Fruit fly (Drosophila melanogaster) whole organism, embryonic: ENCODE results near the gene Pvf1.

Experiments
- B-H2 ChIP-seq: fragments of 200-800 bp; sonication (Bioruptor generic); optimal IDR thresholded peaks from 2 replicates; lab custom pipeline; 2018; ENCODE audit warnings: missing biosample characterization, mild to moderate bottlenecking, missing genetic modification characterization
- Bteb2 ChIP-seq: fragments of 200-800 bp; sonication (Bioruptor generic); optimal IDR thresholded peaks from 2 replicates; lab custom pipeline; 2016; ENCODE audit warnings: missing biosample characterization, missing genetic modification characterization
- CG10462 ChIP-seq: fragments of 200-800 bp; sonication (Bioruptor generic); optimal IDR thresholded peaks from 2 replicates; lab custom pipeline; 2016; ENCODE audit warnings: missing biosample characterization, missing genetic modification characterization
- CG15073 ChIP-seq: fragments of 200-800 bp; sonication (Bioruptor generic); optimal IDR thresholded peaks from 2 replicates; lab custom pipeline; 2016; ENCODE audit warnings: missing biosample characterization, missing genetic modification characterization
- CG1603 ChIP-seq: fragments of 200-800 bp; sonication (Bioruptor generic); optimal IDR thresholded peaks from 2 replicates; lab custom pipeline; 2019; ENCODE audit warnings: missing biosample characterization, mild to moderate bottlenecking, missing genetic modification characterization, moderate library complexity
- CG16813 ChIP-seq: fragments of 200-800 bp; sonication (Bioruptor generic); IDR thresholded peaks from 3 replicates; pipeline ENCODE4 v1.3.6; 2022; ENCODE audit warnings: missing biosample characterization, missing genetic modification characterization; ENCODE audit not compliant: partially characterized antibody
- CG17568 ChIP-seq: fragments of 200-800 bp; sonication (Bioruptor generic); optimal IDR thresholded peaks from 2 replicates; lab custom pipeline; 2018; ENCODE audit warnings: missing biosample characterization, mild to moderate bottlenecking, missing genetic modification characterization, moderate library complexity
- CG2712 ChIP-seq: fragments of 200-800 bp; optimal IDR thresholded peaks from 3 replicates; lab custom pipeline; 2019; ENCODE audit warnings: missing biosample characterization, mild to moderate bottlenecking, missing genetic modification characterization, moderate library complexity
- CG3065 ChIP-seq: fragments of 200-800 bp; sonication (Bioruptor generic); optimal IDR thresholded peaks from 2 replicates; lab custom pipeline; 2016; ENCODE audit warnings: missing biosample characterization, missing genetic modification characterization
- CG32772 ChIP-seq: fragments of 200-800 bp; sonication (Bioruptor generic); IDR thresholded peaks from 2 replicates; pipeline ENCODE4 v1.3.6; 2022; ENCODE audit warnings: missing biosample characterization, missing genetic modification characterization
- CG4424 ChIP-seq: fragments of 200-800 bp; sonication (Bioruptor generic); optimal IDR thresholded peaks from 3 replicates; lab custom pipeline; 2016; ENCODE audit warnings: missing biosample characterization, missing genetic modification characterization
- CG4854 ChIP-seq: fragments of 200-800 bp; sonication (Bioruptor generic); optimal IDR thresholded peaks from 2 replicates; lab custom pipeline; 2016; ENCODE audit warnings: missing biosample characterization, missing genetic modification characterization, inconsistent platforms
- CG6254 ChIP-seq: fragments of 200-800 bp; sonication (Bioruptor generic); optimal IDR thresholded peaks from 3 replicates; lab custom pipeline; 2017; ENCODE audit warnings: mild to moderate bottlenecking, missing biosample characterization, missing genetic modification reagents, missing genetic modification characterization
- CG7839 ChIP-seq: fragments of 200-800 bp; sonication (Bioruptor generic); optimal IDR thresholded peaks from 3 replicates; lab custom pipeline; 2018; ENCODE audit warnings: missing biosample characterization, mild to moderate bottlenecking, missing genetic modification characterization, moderate library complexity
- CG8089 ChIP-seq: fragments of 200-800 bp; sonication (Bioruptor generic); optimal IDR thresholded peaks from 3 replicates; lab custom pipeline; 2016; ENCODE audit warnings: missing biosample characterization, missing genetic modification characterization
- CG9797 ChIP-seq: fragments of 200-800 bp; sonication (Bioruptor generic); optimal IDR thresholded peaks from 3 replicates; lab custom pipeline; 2018; ENCODE audit warnings: missing biosample characterization, mild to moderate bottlenecking, missing genetic modification characterization
- Chrac-16 ChIP-seq: fragments of 200-800 bp; sonication (Bioruptor generic); optimal IDR thresholded peaks from 3 replicates; lab custom pipeline; 2016; ENCODE audit warnings: missing biosample characterization, missing genetic modification characterization
- CkIIα-i1 ChIP-seq: fragments of 200-800 bp; sonication (Bioruptor generic); IDR thresholded peaks from 2 replicates; pipeline ENCODE4 v1.3.6; 2022; ENCODE audit warnings: missing biosample characterization, missing genetic modification characterization
- D19A ChIP-seq: fragments of 200-800 bp; optimal IDR thresholded peaks from 3 replicates; lab custom pipeline; 2019; ENCODE audit warnings: missing biosample characterization, mild to moderate bottlenecking, missing genetic modification characterization, moderate library complexity
- HLHmδ ChIP-seq: fragments of 200-800 bp; sonication (Bioruptor generic); optimal IDR thresholded peaks from 2 replicates; lab custom pipeline; 2018; ENCODE audit warnings: missing biosample characterization, mild to moderate bottlenecking, missing genetic modification characterization, moderate library complexity
- Hr51 ChIP-seq, 2 experiments: fragments of 200-800 bp; sonication (Bioruptor generic); optimal IDR thresholded peaks; 2 replicates in 1 of 2; 3 replicates in 1 of 2; lab custom pipeline; 2016 to 2018; ENCODE audit warnings: missing biosample characterization in 2 of 2, missing genetic modification characterization in 2 of 2, mild to moderate bottlenecking in 1 of 2, moderate library complexity in 1 of 2
- Kr ChIP-seq: fragments of 200-800 bp; sonication (Bioruptor generic); optimal IDR thresholded peaks from 2 replicates; lab custom pipeline; 2017; ENCODE audit warnings: missing biosample characterization, mild to moderate bottlenecking, missing genetic modification characterization
- Mes4 ChIP-seq: fragments of 200-800 bp; sonication (Bioruptor generic); optimal IDR thresholded peaks from 2 replicates; lab custom pipeline; 2016; ENCODE audit warnings: missing biosample characterization, missing genetic modification characterization
- NC2α ChIP-seq: fragments of 200-800 bp; sonication (Bioruptor generic); optimal IDR thresholded peaks from 2 replicates; lab custom pipeline; 2016; ENCODE audit warnings: missing biosample characterization, missing genetic modification characterization
- Neu2 ChIP-seq: fragments of 200-800 bp; sonication (Bioruptor generic); optimal IDR thresholded peaks from 3 replicates; lab custom pipeline; 2016; ENCODE audit warnings: missing biosample characterization, missing genetic modification characterization, borderline replicate concordance
- Nf-YB ChIP-seq: fragments of 200-800 bp; sonication (Bioruptor generic); optimal IDR thresholded peaks from 3 replicates; lab custom pipeline; 2019; ENCODE audit warnings: missing biosample characterization, mild to moderate bottlenecking, missing genetic modification characterization, moderate library complexity
- Nf-YC ChIP-seq: fragments of 200-800 bp; optimal IDR thresholded peaks from 3 replicates; lab custom pipeline; 2019; ENCODE audit warnings: missing biosample characterization, mild to moderate bottlenecking, missing genetic modification characterization, moderate library complexity
- NfI ChIP-seq: fragments of 200-800 bp; sonication (Bioruptor generic); optimal IDR thresholded peaks from 3 replicates; lab custom pipeline; 2018; ENCODE audit warnings: missing biosample characterization, mild to moderate bottlenecking, missing genetic modification characterization, moderate library complexity
- Poxn ChIP-seq: fragments of 200-800 bp; sonication (Bioruptor generic); IDR thresholded peaks from 2 replicates; pipeline ENCODE4 v1.3.6; 2022; ENCODE audit warnings: missing biosample characterization, missing genetic modification characterization
- Side ChIP-seq: fragments of 200-800 bp; sonication (Bioruptor generic); optimal IDR thresholded peaks from 2 replicates; lab custom pipeline; 2016; ENCODE audit warnings: missing biosample characterization, missing genetic modification characterization
- Sry-β ChIP-seq: fragments of 200-800 bp; sonication (Bioruptor generic); optimal IDR thresholded peaks from 2 replicates; lab custom pipeline; 2018; ENCODE audit warnings: missing biosample characterization, mild to moderate bottlenecking, missing genetic modification characterization, moderate library complexity
- Tbp ChIP-seq: fragments of >200 bp; optimal IDR thresholded peaks from 2 replicates; lab custom pipeline; 2018; ENCODE audit warnings: missing biosample characterization, missing genetic modification characterization
- ash1 ChIP-seq: fragments of 200-800 bp; sonication (Bioruptor generic); optimal IDR thresholded peaks from 2 replicates; lab custom pipeline; 2018; ENCODE audit warnings: missing biosample characterization, mild to moderate bottlenecking, missing genetic modification characterization
- cas ChIP-seq: fragments of 200-800 bp; sonication (Bioruptor generic); IDR thresholded peaks from 2 replicates; pipeline ENCODE4 v1.3.6; 2022; ENCODE audit warnings: missing biosample characterization, missing genetic modification characterization
- chif ChIP-seq, 2 experiments: fragments of 200-800 bp; sonication (Bioruptor generic); optimal IDR thresholded peaks; 3 replicates each; lab custom pipeline; 2016; ENCODE audit warnings: missing biosample characterization in 2 of 2, missing genetic modification characterization in 2 of 2
- chm ChIP-seq: fragments of 200-800 bp; sonication (Bioruptor generic); IDR thresholded peaks from 2 replicates; pipeline ENCODE4 v1.3.6; 2022; ENCODE audit warnings: missing biosample characterization, missing genetic modification characterization
- dmrt11E ChIP-seq: fragments of 200-800 bp; sonication (Bioruptor generic); optimal IDR thresholded peaks from 3 replicates; lab custom pipeline; 2018; ENCODE audit warnings: missing biosample characterization, mild to moderate bottlenecking, missing genetic modification characterization, moderate library complexity
- gsb ChIP-seq: fragments of 200-800 bp; sonication (Bioruptor generic); IDR thresholded peaks from 2 replicates; pipeline ENCODE4 v1.3.6; 2022; ENCODE audit warnings: missing biosample characterization, missing genetic modification characterization
- hth ChIP-seq: fragments of >200 bp; optimal IDR thresholded peaks from 2 replicates; lab custom pipeline; 2017; ENCODE audit warnings: inconsistent platforms
- knrl ChIP-seq: fragments of 200-800 bp; sonication (Bioruptor generic); IDR thresholded peaks from 3 replicates; pipeline ENCODE4 v1.3.6; 2022; ENCODE audit warnings: missing biosample characterization, missing genetic modification characterization; ENCODE audit not compliant: partially characterized antibody
- maf-S ChIP-seq: fragments of 200-800 bp; sonication (Bioruptor generic); optimal IDR thresholded peaks from 2 replicates; lab custom pipeline; 2016; ENCODE audit warnings: missing biosample characterization, missing genetic modification characterization
- nau ChIP-seq: fragments of 200-800 bp; sonication (Bioruptor generic); optimal IDR thresholded peaks from 3 replicates; lab custom pipeline; 2017; ENCODE audit warnings: missing biosample characterization, mild to moderate bottlenecking, missing genetic modification characterization, missing genetic modification reagents
- row ChIP-seq: fragments of 200-800 bp; sonication (Bioruptor generic); IDR thresholded peaks from 3 replicates; pipeline ENCODE4 v1.3.6; 2022; ENCODE audit warnings: missing biosample characterization, missing genetic modification characterization
- ssp ChIP-seq: fragments of 200-800 bp; sonication (Bioruptor generic); IDR thresholded peaks from 2 replicates; pipeline ENCODE4 v1.3.6; 2022; ENCODE audit warnings: missing biosample characterization, missing genetic modification characterization
- sug ChIP-seq: fragments of 200-800 bp; optimal IDR thresholded peaks from 2 replicates; lab custom pipeline; 2019; ENCODE audit warnings: missing biosample characterization, mild to moderate bottlenecking, missing genetic modification characterization, moderate library complexity
- trem ChIP-seq: fragments of 200-800 bp; optimal IDR thresholded peaks from 3 replicates; lab custom pipeline; 2019; ENCODE audit warnings: missing biosample characterization, mild to moderate bottlenecking, missing genetic modification characterization, moderate library complexity
- ttk ChIP-seq: fragments of 200-800 bp; sonication (Bioruptor generic); IDR thresholded peaks from 2 replicates; pipeline ENCODE4 v2.1.2; 2022; ENCODE audit warnings: missing biosample characterization, missing genetic modification characterization
- unc-4 ChIP-seq: fragments of 200-800 bp; sonication (Bioruptor generic); IDR thresholded peaks from 2 replicates; pipeline ENCODE4 v1.3.6; 2022; ENCODE audit warnings: missing biosample characterization, missing genetic modification characterization; ENCODE audit not compliant: partially characterized antibody
- vfl ChIP-seq: fragments of 200-800 bp; sonication (Bioruptor generic); optimal IDR thresholded peaks from 2 replicates; lab custom pipeline; 2016; ENCODE audit warnings: missing biosample characterization, missing genetic modification characterization

Pvf1 gene

dm6 chrX:18848338-18849021 lies 16.0 kb downstream of the Pvf1 start, which contains the start of gene shop (continued):
- TF ChIP-seq CG4854 (GFP tag; lab: Kevin White, UChicago): peak; percentile 51
- peak; percentile 47 for TF ChIP-seq CG3065 (GFP tag; lab: Kevin White, UChicago)
- TF ChIP-seq Nf-YB (GFP tag; lab: Kevin White, UChicago): peak; percentile 72
- no peak for TF ChIP-seq nau (GFP tag; lab: Kevin White, UChicago)
- peak; percentile 86 for TF ChIP-seq sug
- no peak for TF ChIP-seq Kr (GFP tag; lab: Kevin White, UChicago)
- TF ChIP-seq unc-4 (GFP tag; lab: Robert Waterston, UW): peak; percentile 31; the same call in 1 of the 2 replicates
- TF ChIP-seq cas: no peak
- peak; percentile 44; the same call in 1 of the 3 replicates for TF ChIP-seq knrl (GFP tag; lab: Robert Waterston, UW)
- no peak for TF ChIP-seq hth (lab: Kevin White, UChicago)
- peak; percentile 67 for TF ChIP-seq vfl (GFP tag; lab: Kevin White, UChicago)
- peak; percentile 59; the same call in 1 of the 2 replicates for TF ChIP-seq gsb
- TF ChIP-seq D19A (tag; lab: Kevin White, UChicago): peak; percentile 99
- peak; percentile 46; the same call in 2 of the 3 replicates for TF ChIP-seq CG16813 (GFP tag; lab: Robert Waterston, UW)
- TF ChIP-seq trem (tag; lab: Kevin White, UChicago): peak; percentile 68
- TF ChIP-seq Mes4 (GFP tag; lab: Kevin White, UChicago): peak; percentile 65
- peak; percentile 46 for TF ChIP-seq CG8089 (GFP tag; lab: Kevin White, UChicago)
- peak; percentile 87 for TF ChIP-seq CG2712 (tag; lab: Kevin White, UChicago)
- peak; percentile 65 for TF ChIP-seq ssp (GFP tag; lab: Robert Waterston, UW)
- no peak for TF ChIP-seq CG15073
- no peak for TF ChIP-seq Poxn (GFP tag; lab: Robert Waterston, UW)
- peak; percentile 93 for TF ChIP-seq row (GFP tag; lab: Robert Waterston, UW)
- TF ChIP-seq ash1: no peak
- no peak for TF ChIP-seq CG17568 (GFP tag; lab: Kevin White, UChicago)
- TF ChIP-seq NC2α (GFP tag; lab: Kevin White, UChicago): peak; percentile 6
- peak; percentile 67 for TF ChIP-seq ttk (GFP tag; lab: Robert Waterston, UW)
- peak; percentile 64 for TF ChIP-seq B-H2 (GFP tag; lab: Kevin White, UChicago)
- 0 out of 2 replicates have a peak, but pooled peaks have one; percentile 45 for TF ChIP-seq chm (GFP tag; lab: Robert Waterston, UW)
- TF ChIP-seq CG1603 (tag; lab: Kevin White, UChicago): peak; percentile 73
- peak; percentile 76 for TF ChIP-seq Bteb2 (GFP tag; lab: Kevin White, UChicago)
- peak; percentile 84 for TF ChIP-seq Chrac-16 (GFP tag; lab: Kevin White, UChicago)
- peak; percentile 45 for TF ChIP-seq Side (GFP tag; lab: Kevin White, UChicago)
- no peak for TF ChIP-seq CG9797 (GFP tag; lab: Kevin White, UChicago)
- TF ChIP-seq chif (GFP tag; optimal IDR thresholded peaks at IDR 0.05; lab: Kevin White, UChicago): peak; percentile 34 to 79
- peak; percentile 66 for TF ChIP-seq maf-S (GFP tag; lab: Kevin White, UChicago)
- no peak for TF ChIP-seq Neu2 (GFP tag; lab: Kevin White, UChicago)
- no peak for TF ChIP-seq HLHmδ
- no peak for TF ChIP-seq Tbp
- TF ChIP-seq Hr51 (GFP tag; optimal IDR thresholded peaks at IDR 0.05; lab: Kevin White, UChicago): peak; percentile 64 to 89
- peak; percentile 80 for TF ChIP-seq Nf-YC
- TF ChIP-seq CG10462 (GFP tag; lab: Kevin White, UChicago): peak; percentile 64
- TF ChIP-seq CG4424: peak; percentile 81
- no peak for TF ChIP-seq Sry-β (GFP tag; lab: Kevin White, UChicago)
- TF ChIP-seq CG6254 (GFP tag; lab: Kevin White, UChicago): peak; percentile 54
- TF ChIP-seq CG32772: peak; percentile 46; the same call in 1 of the 2 replicates
- peak; percentile 86 for TF ChIP-seq NfI
- no peak for TF ChIP-seq CkIIα-i1 (GFP tag; lab: Robert Waterston, UW)
- TF ChIP-seq dmrt11E: peak; percentile 72
- peak; percentile 91 for TF ChIP-seq CG7839 (tag; lab: Kevin White, UChicago)
